Worm (Caenorhabditis elegans) whole organism, mixed stage, embryonic: ENCODE results near the gene tbx-34.

Experiments used
- M03D4.4 ChIP-seq: sonication (generic microtip); optimal IDR thresholded peaks from 2 replicates; lab custom pipeline; 2017; ENCODE audit warnings: mild to moderate bottlenecking, missing genetic modification characterization, missing compliant biosample characterization
- bed-3 ChIP-seq: fragments of 200-800 bp; sonication (Bioruptor generic); optimal IDR thresholded peaks from 3 replicates; lab custom pipeline; 2018; ENCODE audit warnings: mild to moderate bottlenecking, missing genetic modification characterization, moderate library complexity, missing compliant biosample characterization
- blmp-1 ChIP-seq: fragments of 150-350 bp; optimal IDR thresholded peaks from 2 replicates; lab custom pipeline; 2014; ENCODE audit warnings: missing biosample characterization, missing genetic modification characterization
- ceh-39 ChIP-seq: fragments of 150-350 bp; optimal IDR thresholded peaks from 2 replicates; lab custom pipeline; 2014; ENCODE audit warnings: missing biosample characterization, missing genetic modification characterization
- ceh-43 ChIP-seq: fragments of 200-800 bp; sonication (Bioruptor generic); optimal IDR thresholded peaks from 2 replicates; lab custom pipeline; 2018; ENCODE audit warnings: mild to moderate bottlenecking, missing genetic modification characterization, moderate library complexity, missing compliant biosample characterization
- ceh-83 ChIP-seq: fragments of 200-800 bp; sonication (Bioruptor generic); optimal IDR thresholded peaks from 2 replicates; lab custom pipeline; 2018; ENCODE audit warnings: mild to moderate bottlenecking, missing genetic modification characterization, missing compliant biosample characterization
- ces-1 ChIP-seq: fragments of 150-350 bp; optimal IDR thresholded peaks from 2 replicates; lab custom pipeline; 2014; ENCODE audit warnings: missing biosample characterization, missing genetic modification reagents, missing genetic modification characterization
- cnd-1 ChIP-seq: fragments of 200-800 bp; sonication (Bioruptor generic); optimal IDR thresholded peaks from 2 replicates; lab custom pipeline; 2018; ENCODE audit warnings: mild to moderate bottlenecking, missing genetic modification characterization, missing compliant biosample characterization
- drap-1 ChIP-seq: fragments of 200-800 bp; sonication (Bioruptor generic); optimal IDR thresholded peaks from 3 replicates; lab custom pipeline; 2018; ENCODE audit warnings: mild to moderate bottlenecking, missing genetic modification characterization, missing compliant biosample characterization
- elt-1 ChIP-seq: sonication (generic microtip); optimal IDR thresholded peaks from 2 replicates; lab custom pipeline; 2017; ENCODE audit warnings: missing genetic modification characterization, mild to moderate bottlenecking, missing compliant biosample characterization, antibody characterized with exemption, moderate library complexity, borderline replicate concordance; ENCODE audit not compliant: insufficient read depth
- elt-3 ChIP-seq: fragments of 150-350 bp; optimal IDR thresholded peaks from 2 replicates; lab custom pipeline; 2014; ENCODE audit warnings: missing biosample characterization, missing genetic modification characterization
- flh-1 ChIP-seq: fragments of 200-800 bp; sonication (Bioruptor generic); optimal IDR thresholded peaks from 2 replicates; lab custom pipeline; 2018; ENCODE audit warnings: mild to moderate bottlenecking, missing genetic modification characterization, moderate library complexity, missing compliant biosample characterization
- ham-2 ChIP-seq: fragments of 200-800 bp; sonication (Bioruptor generic); optimal IDR thresholded peaks from 2 replicates; lab custom pipeline; 2018; ENCODE audit warnings: mild to moderate bottlenecking, missing genetic modification characterization, missing compliant biosample characterization
- hlh-1 ChIP-seq: fragments of 150-350 bp; optimal IDR thresholded peaks from 2 replicates; lab custom pipeline; 2014; ENCODE audit warnings: missing biosample characterization, missing genetic modification reagents, missing genetic modification characterization
- lin-13 ChIP-seq: fragments of 150-350 bp; optimal IDR thresholded peaks from 2 replicates; lab custom pipeline; 2014; ENCODE audit warnings: missing biosample characterization, missing genetic modification characterization
- lin-32 ChIP-seq: fragments of 200-800 bp; sonication (Bioruptor generic); optimal IDR thresholded peaks from 2 replicates; lab custom pipeline; 2018; ENCODE audit warnings: mild to moderate bottlenecking, missing genetic modification characterization, missing compliant biosample characterization
- lsy-2 ChIP-seq: fragments of 150-350 bp; optimal IDR thresholded peaks from 2 replicates; lab custom pipeline; 2014; ENCODE audit warnings: missing biosample characterization, missing genetic modification characterization
- mab-5 ChIP-seq: fragments of 150-350 bp; optimal IDR thresholded peaks from 2 replicates; lab custom pipeline; 2014; ENCODE audit warnings: missing biosample characterization, missing genetic modification characterization
- mep-1 ChIP-seq: fragments of 150-350 bp; optimal IDR thresholded peaks from 2 replicates; lab custom pipeline; 2017; ENCODE audit warnings: missing biosample characterization, missing genetic modification reagents, missing genetic modification characterization, inconsistent platforms
- mls-2 ChIP-seq: sonication (generic microtip); optimal IDR thresholded peaks from 2 replicates; lab custom pipeline; 2016; ENCODE audit warnings: mild to moderate bottlenecking, missing genetic modification characterization, moderate library complexity, missing compliant biosample characterization
- nhr-12 ChIP-seq: fragments of 150-350 bp; optimal IDR thresholded peaks from 2 replicates; lab custom pipeline; 2014; ENCODE audit warnings: missing biosample characterization, missing genetic modification characterization
- nhr-2 ChIP-seq: fragments of 150-350 bp; optimal IDR thresholded peaks from 2 replicates; lab custom pipeline; 2014; ENCODE audit warnings: missing biosample characterization, missing genetic modification characterization
- nhr-237 ChIP-seq: fragments of 150-350 bp; optimal IDR thresholded peaks from 2 replicates; lab custom pipeline; 2014; ENCODE audit warnings: missing biosample characterization, missing genetic modification characterization
- nhr-28 ChIP-seq: fragments of 150-350 bp; optimal IDR thresholded peaks from 2 replicates; lab custom pipeline; 2014; ENCODE audit warnings: missing biosample characterization, missing genetic modification characterization
- nhr-76 ChIP-seq: sonication (generic microtip); optimal IDR thresholded peaks from 2 replicates; lab custom pipeline; 2017; ENCODE audit warnings: missing biosample characterization, missing genetic modification characterization
- pha-4 ChIP-seq: fragments of 150-350 bp; optimal IDR thresholded peaks from 2 replicates; lab custom pipeline; 2018; ENCODE audit warnings: missing biosample characterization, missing genetic modification reagents, missing genetic modification characterization
- sem-2 ChIP-seq: fragments of 200-800 bp; sonication (Bioruptor generic); optimal IDR thresholded peaks from 2 replicates; lab custom pipeline; 2018; ENCODE audit warnings: mild to moderate bottlenecking, missing genetic modification characterization, missing compliant biosample characterization
- snpc-4 ChIP-seq: fragments of 150-350 bp; optimal IDR thresholded peaks from 2 replicates; lab custom pipeline; 2014; ENCODE audit warnings: missing biosample characterization, missing genetic modification characterization
- sptf-1 ChIP-seq: sonication (generic microtip); optimal IDR thresholded peaks from 2 replicates; lab custom pipeline; 2017; ENCODE audit warnings: mild to moderate bottlenecking, missing genetic modification characterization, moderate library complexity, missing compliant biosample characterization
- tbx-8 ChIP-seq: fragments of 200-800 bp; sonication (Bioruptor generic); optimal IDR thresholded peaks from 2 replicates; lab custom pipeline; 2018; ENCODE audit warnings: mild to moderate bottlenecking, missing genetic modification characterization, moderate library complexity, missing compliant biosample characterization
- unc-120 ChIP-seq: sonication (generic microtip); optimal IDR thresholded peaks from 2 replicates; lab custom pipeline; 2017; ENCODE audit warnings: missing genetic modification characterization, missing compliant biosample characterization; ENCODE audit not compliant: poor library complexity, severe bottlenecking
- unc-39 ChIP-seq: fragments of 150-350 bp; optimal IDR thresholded peaks from 2 replicates; lab custom pipeline; 2014; ENCODE audit warnings: missing biosample characterization, missing genetic modification characterization
- unc-62 ChIP-seq: fragments of 150-350 bp; optimal IDR thresholded peaks from 2 replicates; lab custom pipeline; 2014; ENCODE audit warnings: missing biosample characterization, missing genetic modification reagents, missing genetic modification characterization
- zip-8 ChIP-seq: fragments of 150-350 bp; optimal IDR thresholded peaks from 2 replicates; lab custom pipeline; 2014; ENCODE audit warnings: missing biosample characterization, missing genetic modification characterization
- ztf-11 ChIP-seq: fragments of 150-350 bp; optimal IDR thresholded peaks from 2 replicates; lab custom pipeline; 2014; ENCODE audit warnings: missing biosample characterization, missing genetic modification characterization

tbx-34 gene

DNA sequence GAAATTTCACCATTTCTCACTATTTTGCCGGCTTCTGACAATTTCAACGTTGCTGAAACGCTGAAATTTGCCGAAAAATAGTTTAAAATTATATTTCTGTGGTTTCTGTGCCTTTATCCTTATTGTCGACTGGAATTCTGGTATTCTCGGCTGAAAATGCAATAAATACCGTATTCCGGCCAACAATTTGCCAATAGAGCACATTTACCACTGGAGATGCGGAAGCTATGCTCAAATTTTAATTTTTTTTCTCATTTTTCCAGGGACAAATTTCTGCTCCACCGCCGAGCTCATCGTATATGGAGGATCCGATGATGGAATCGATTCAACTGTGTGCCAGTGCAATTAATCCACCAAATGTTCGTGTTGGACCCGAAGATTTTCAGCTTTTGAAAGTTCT lies 28.5 kb upstream of the tbx-34 start:
- no peak for TF ChIP-seq snpc-4
- TF ChIP-seq ceh-83 (GFP tag; lab: Kevin White, UChicago): no peak
- no peak for TF ChIP-seq blmp-1
- no peak for TF ChIP-seq drap-1 (GFP tag; lab: Kevin White, UChicago)
- TF ChIP-seq elt-3: no peak
- no peak for TF ChIP-seq sem-2 (GFP tag; lab: Kevin White, UChicago)
- TF ChIP-seq tbx-8 (GFP tag; lab: Kevin White, UChicago): no peak
- no peak for TF ChIP-seq mep-1 (tag; lab: Kevin White, UChicago)
- no peak for TF ChIP-seq lin-13 (tag; lab: Kevin White, UChicago)
- no peak for TF ChIP-seq ceh-39 (tag; lab: Kevin White, UChicago)
- TF ChIP-seq cnd-1 (tag; lab: Kevin White, UChicago): no peak
- no peak for TF ChIP-seq mab-5 (tag; lab: Kevin White, UChicago)
- no peak for TF ChIP-seq elt-1 (tag; lab: Kevin White, UChicago)
- TF ChIP-seq nhr-28: no peak
- TF ChIP-seq, all 35 proteins: peak for 0

DNA sequence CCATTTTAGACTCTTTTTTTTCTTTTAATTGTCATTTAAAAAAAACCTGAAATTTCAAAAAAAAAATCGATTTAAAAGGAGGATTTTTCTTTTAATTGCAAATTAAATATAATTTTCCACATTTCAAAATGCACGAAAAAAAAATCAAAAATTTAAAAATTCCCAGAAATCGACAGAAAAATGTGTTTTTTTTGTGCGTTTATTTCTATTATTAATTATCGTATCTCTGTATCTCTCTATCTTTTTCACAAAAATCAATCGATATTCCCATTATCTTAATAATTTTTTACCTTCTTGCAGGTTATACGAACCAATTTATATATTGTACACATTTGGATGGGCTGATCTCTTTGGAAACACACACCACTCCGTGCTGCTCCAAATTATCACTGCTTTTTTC lies 26.8 kb upstream of the tbx-34 start, which contains the start of gene rsks-1:
TSS of gene rsks-1 (plus strand) at position 301 of the 400 bp plus-strand sequence.
- TF ChIP-seq drap-1 (GFP tag; lab: Kevin White, UChicago) (no peak), unc-62 (GFP tag; lab: Kevin White, UChicago) (no peak), ces-1 (GFP tag; lab: Kevin White, UChicago) (no peak), lsy-2 (no peak), ceh-43 (no peak), hlh-1 (tag; lab: Kevin White, UChicago) (no peak), snpc-4 (no peak), mep-1 (tag; lab: Kevin White, UChicago) (no peak), lin-13 (tag; lab: Kevin White, UChicago) (no peak), nhr-237 (tag; lab: Kevin White, UChicago) (no peak), unc-120 (tag; lab: Kevin White, UChicago) (no peak), unc-39 (tag; lab: Kevin White, UChicago) (no peak), nhr-28 (no peak), nhr-76 (no peak), tbx-8 (GFP tag; lab: Kevin White, UChicago) (no peak), mls-2 (tag; lab: Kevin White, UChicago) (no peak)

DNA sequence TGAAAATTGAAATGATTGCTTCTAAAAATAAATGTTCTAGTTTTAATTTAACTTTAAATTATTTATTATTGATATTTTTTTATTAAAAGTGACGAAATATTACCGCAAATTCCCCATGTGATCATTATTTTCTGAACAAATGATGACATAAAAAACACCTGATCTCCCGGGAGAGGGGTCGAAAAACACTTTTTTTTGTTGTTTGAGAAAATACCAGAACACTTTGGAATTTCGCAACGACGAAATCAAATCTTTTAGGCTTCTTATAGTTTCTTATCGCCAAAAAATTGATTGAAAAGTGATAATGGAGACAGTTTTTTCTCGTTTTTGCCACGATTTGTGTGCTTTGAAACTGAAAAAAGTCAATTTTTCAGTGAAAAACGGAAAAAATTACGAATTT lies 26.3 kb upstream of the tbx-34 start:
- TF ChIP-seq blmp-1 (no peak), nhr-237 (tag; lab: Kevin White, UChicago) (no peak), lsy-2 (no peak), tbx-8 (GFP tag; lab: Kevin White, UChicago) (no peak), ham-2 (no peak), lin-13 (tag; lab: Kevin White, UChicago) (no peak), sptf-1 (tag; lab: Kevin White, UChicago) (no peak)

ce11 chrIII:11243421-11243820 lies 25.4 kb upstream of the tbx-34 start:
- TF ChIP-seq blmp-1 (no peak), mls-2 (tag; lab: Kevin White, UChicago) (no peak), lin-13 (tag; lab: Kevin White, UChicago) (no peak), hlh-1 (tag; lab: Kevin White, UChicago) (peak; percentile 58), ceh-39 (tag; lab: Kevin White, UChicago) (no peak), nhr-2 (no peak), ces-1 (GFP tag; lab: Kevin White, UChicago) (peak; percentile 55), lin-32 (GFP tag; lab: Kevin White, UChicago) (no peak), sptf-1 (tag; lab: Kevin White, UChicago) (no peak), cnd-1 (tag; lab: Kevin White, UChicago) (no peak), bed-3 (no peak), M03D4.4 (tag; lab: Kevin White, UChicago) (no peak), drap-1 (GFP tag; lab: Kevin White, UChicago) (no peak), ham-2 (no peak), ceh-43 (no peak), elt-1 (tag; lab: Kevin White, UChicago) (no peak), lsy-2 (peak; percentile 7), mep-1 (tag; lab: Kevin White, UChicago) (peak; percentile 34), unc-39 (tag; lab: Kevin White, UChicago) (no peak), nhr-28 (no peak), nhr-12 (no peak), tbx-8 (GFP tag; lab: Kevin White, UChicago) (no peak), unc-62 (GFP tag; lab: Kevin White, UChicago) (peak; percentile 93), unc-120 (tag; lab: Kevin White, UChicago) (peak; percentile 92), ztf-11 (no peak), pha-4 (tag; lab: Kevin White, UChicago) (peak; percentile 56), zip-8 (tag; lab: Kevin White, UChicago) (no peak), nhr-76 (no peak), flh-1 (GFP tag; lab: Kevin White, UChicago) (no peak), sem-2 (GFP tag; lab: Kevin White, UChicago) (no peak), mab-5 (tag; lab: Kevin White, UChicago) (no peak), nhr-237 (tag; lab: Kevin White, UChicago) (peak; percentile 41)
